Worm (Caenorhabditis elegans): ENCODE results near the gene C18D4.3.

DNA sequence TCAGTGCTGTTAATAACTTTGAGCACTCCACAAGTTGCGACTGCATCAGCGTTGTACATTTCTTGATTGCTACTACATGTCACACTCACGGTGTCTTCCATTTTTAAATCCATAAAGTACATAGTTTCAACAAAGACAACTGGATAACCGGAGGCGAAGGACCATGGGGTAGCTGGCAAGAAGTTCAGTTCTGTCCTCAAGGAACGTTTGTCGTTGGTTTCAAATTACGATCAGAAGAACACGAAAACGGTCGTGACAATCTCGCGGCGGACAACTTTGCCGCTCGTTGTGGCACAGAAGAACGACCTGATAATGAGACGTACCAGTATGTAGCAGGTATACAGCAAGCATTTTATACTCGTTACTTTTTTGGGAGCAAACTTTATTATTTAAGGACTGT is at the start of gene C18D4.3:
- TF ChIP-seq cog-1 (tag; optimal IDR thresholded peaks at IDR 0.05) (no peak), med-1 (GFP tag; optimal IDR thresholded peaks at IDR 0.05; ENCODE audit: insufficient read depth) (no peak), T22C8.4 (GFP tag; IDR thresholded peaks at IDR 0.05) (no peak), ztf-29 (GFP tag; IDR thresholded peaks at IDR 0.05) (no peak), flt-1 (GFP tag; IDR thresholded peaks at IDR 0.05) (no peak)

All from whole organism, midembryonic.